Fruit fly (Drosophila melanogaster) whole organism, pupa: ENCODE results near the gene nmo.

Source experiments
- CG13204 ChIP-seq: fragments of 200-800 bp; sonication (Bioruptor generic); optimal IDR thresholded peaks from 2 replicates; lab custom pipeline; 2018; ENCODE audit warnings: missing biosample characterization, mild to moderate bottlenecking, missing genetic modification characterization, moderate library complexity
- CG4496 ChIP-seq: fragments of 200-800 bp; sonication (Bioruptor generic); IDR thresholded peaks from 3 replicates; pipeline ENCODE4 v1.3.6; 2022; ENCODE audit warnings: missing biosample characterization, missing genetic modification characterization
- CG8301 ChIP-seq: fragments of 200-800 bp; sonication (Bioruptor generic); optimal IDR thresholded peaks from 2 replicates; lab custom pipeline; 2018; ENCODE audit warnings: missing biosample characterization, mild to moderate bottlenecking, missing genetic modification characterization
- EcR ChIP-seq: fragments of 200-800 bp; sonication (Bioruptor generic); optimal IDR thresholded peaks from 3 replicates; lab custom pipeline; 2019; ENCODE audit warnings: missing biosample characterization, missing genetic modification characterization, mild to moderate bottlenecking, moderate library complexity, missing genetic modification reagents
- Pif1B ChIP-seq: fragments of 200-800 bp; sonication (Bioruptor generic); optimal IDR thresholded peaks from 3 replicates; lab custom pipeline; 2016; ENCODE audit warnings: missing biosample characterization, missing genetic modification characterization
- rn ChIP-seq: fragments of 200-800 bp; sonication (Bioruptor generic); IDR thresholded peaks from 2 replicates; pipeline ENCODE4 v1.3.6; 2022; ENCODE audit warnings: missing biosample characterization, missing genetic modification characterization

dm6 chr3L:8037693-8038092 lies 58.8 kb downstream of the nmo start:
- TF ChIP-seq EcR (GFP tag; lab: Kevin White, UChicago) (no peak), CG8301 (tag; lab: Kevin White, UChicago) (no peak), CG4496 (GFP tag; lab: Robert Waterston, UW) (no peak), Pif1B (no peak), rn (GFP tag; lab: Robert Waterston, UW) (no peak), CG13204 (GFP tag; lab: Kevin White, UChicago) (no peak)
